Worm (Caenorhabditis elegans): ENCODE measurements around the gene nceh-1.

Gene nceh-1

ce11 chrV:19428097-19428496 lies 50.9 kb downstream of the nceh-1 start (continued):
- no peak for TF ChIP-seq aha-1 (tag)
- no peak for TF ChIP-seq lsy-2 (tag; optimal IDR thresholded peaks at IDR 0.05)
- TF ChIP-seq ces-1 (GFP tag; optimal IDR thresholded peaks at IDR 0.05) = no peak
- no peak for TF ChIP-seq Y5F2A.4 (GFP tag; optimal IDR thresholded peaks at IDR 0.05)

ce11 chrV:19428936-19429335 lies 51.7 kb downstream of the nceh-1 start:
- TF ChIP-seq Y48G9A.11 (GFP tag; IDR thresholded peaks at IDR 0.05) = no peak
- no peak for TF ChIP-seq set-16 (GFP tag; IDR thresholded peaks at IDR 0.05)
- no peak for TF ChIP-seq tag-97 (GFP tag; IDR thresholded peaks at IDR 0.05)

ce11 chrV:19429605-19430004 lies 52.4 kb downstream of the nceh-1 start:
- TF ChIP-seq Y75B8A.6 (GFP tag; IDR thresholded peaks at IDR 0.05) = 0 out of 2 replicates have a peak, but pooled peaks have one; percentile 47
- no peak for TF ChIP-seq egl-27 (tag; optimal IDR thresholded peaks at IDR 0.05)

ce11 chrV:19430351-19430913 lies 53.2 kb downstream of the nceh-1 start:
- 0 out of 2 replicates have a peak, but pooled peaks have one; percentile 19 for TF ChIP-seq F26F4.8 (GFP tag; conservative IDR thresholded peaks at IDR 0.05)
- TF ChIP-seq sdz-12 (GFP tag; optimal IDR thresholded peaks at IDR 0.05) = no peak
- peak; percentile 8 for TF ChIP-seq hlh-11 (tag; optimal IDR thresholded peaks at IDR 0.05)
- TF ChIP-seq mxl-2 (GFP tag; conservative IDR thresholded peaks at IDR 0.05) = peak; percentile 63; the same call in 1 of the 2 replicates
- TF ChIP-seq hlh-30 (tag; optimal IDR thresholded peaks at IDR 0.05; ENCODE audit: insufficient read depth) = peak; percentile 30
- no peak for TF ChIP-seq Y48G9A.11 (GFP tag; IDR thresholded peaks at IDR 0.05)
- TF ChIP-seq saeg-2 (GFP tag; IDR thresholded peaks at IDR 0.05) = 0 out of 2 replicates have a peak, but pooled peaks have one; percentile 11
- TF ChIP-seq nhr-111 (GFP tag; optimal IDR thresholded peaks at IDR 0.05) = peak; percentile 62
- TF ChIP-seq tra-1 (GFP tag; IDR thresholded peaks at IDR 0.05) = 0 out of 2 replicates have a peak, but pooled peaks have one; percentile 25

All from whole organism, L4 larva.